Worm (Caenorhabditis elegans) whole organism, L2 larva: ENCODE results near the gene C11H1.7.

Experiments
- crh-2 ChIP-seq: sonication (generic microtip); optimal IDR thresholded peaks from 2 replicates; lab custom pipeline; 2017; ENCODE audit warnings: missing biosample characterization, missing genetic modification characterization
- dmd-4 ChIP-seq: sonication (generic microtip); optimal IDR thresholded peaks from 2 replicates; lab custom pipeline; 2017; ENCODE audit warnings: missing biosample characterization, missing genetic modification characterization
- elt-1 ChIP-seq: fragments of 150-350 bp; optimal IDR thresholded peaks from 2 replicates; lab custom pipeline; 2014; ENCODE audit warnings: missing biosample characterization, missing genetic modification characterization
- nhr-237 ChIP-seq: fragments of 150-350 bp; optimal IDR thresholded peaks from 2 replicates; lab custom pipeline; 2014; ENCODE audit warnings: missing biosample characterization, missing genetic modification characterization
- unc-62 ChIP-seq: fragments of 150-350 bp; optimal IDR thresholded peaks from 2 replicates; lab custom pipeline; 2014; ENCODE audit warnings: missing biosample characterization, missing genetic modification reagents, missing genetic modification characterization

- no peak for TF ChIP-seq crh-2 (tag; lab: Kevin White, UChicago)
- TF ChIP-seq dmd-4: no peak
- no peak for TF ChIP-seq nhr-237 (tag; lab: Kevin White, UChicago)
- TF ChIP-seq unc-62 (GFP tag; lab: Kevin White, UChicago): no peak
- no peak for TF ChIP-seq elt-1 (tag; lab: Kevin White, UChicago)
Measured at ce11 chrX:14292632-14293031, 34.6 kb upstream of the C11H1.7 start.
